Fruit fly (Drosophila melanogaster) whole organism, wandering third instar larva: ENCODE measurements around the gene beat-Ib.

Experiments used
- Abd-B ChIP-seq: fragments of >200 bp; optimal IDR thresholded peaks from 2 replicates; lab custom pipeline; 2017; ENCODE audit warnings: missing biosample characterization, missing genetic modification characterization
- CG9705 ChIP-seq: fragments of 200-800 bp; sonication (Bioruptor generic); optimal IDR thresholded peaks from 2 replicates; lab custom pipeline; 2018; ENCODE audit warnings: missing biosample characterization, mild to moderate bottlenecking, missing genetic modification characterization
- CrebA ChIP-seq: fragments of 200-800 bp; sonication (Bioruptor generic); optimal IDR thresholded peaks from 2 replicates; lab custom pipeline; 2016; ENCODE audit warnings: missing biosample characterization, mild to moderate bottlenecking, missing genetic modification characterization, borderline replicate concordance
- Dfd ChIP-seq: fragments of >200 bp; optimal IDR thresholded peaks from 2 replicates; lab custom pipeline; 2017; ENCODE audit warnings: missing biosample characterization, missing genetic modification characterization
- Dif ChIP-seq: fragments of 200-275, 200-300 bp; sonication (Bioruptor generic); optimal IDR thresholded peaks from 2 replicates; lab custom pipeline; 2018; ENCODE audit warnings: missing biosample characterization, missing genetic modification characterization; ENCODE audit not compliant: partially characterized antibody
- GATAd ChIP-seq: sonication (Bioruptor generic); optimal IDR thresholded peaks from 2 replicates; lab custom pipeline; 2016; ENCODE audit warnings: missing biosample characterization, missing genetic modification characterization
- HLH106 ChIP-seq: fragments of 200-800 bp; optimal IDR thresholded peaks from 3 replicates; lab custom pipeline; 2019; ENCODE audit warnings: missing biosample characterization, mild to moderate bottlenecking, missing genetic modification characterization, moderate library complexity
- Hr78 ChIP-seq: fragments of >200 bp; optimal IDR thresholded peaks from 2 replicates; lab custom pipeline; 2017; ENCODE audit warnings: missing biosample characterization, missing genetic modification characterization
- Hr83 ChIP-seq: fragments of 200-300 bp; sonication (Bioruptor generic); optimal IDR thresholded peaks from 2 replicates; lab custom pipeline; 2016; ENCODE audit warnings: missing biosample characterization, mild to moderate bottlenecking, missing genetic modification characterization, moderate library complexity; ENCODE audit not compliant: poor library complexity, severe bottlenecking
- Jra ChIP-seq: sonication (Bioruptor generic); optimal IDR thresholded peaks from 2 replicates; lab custom pipeline; 2016; ENCODE audit warnings: missing biosample characterization, missing genetic modification characterization
- Mio ChIP-seq: sonication (Bioruptor generic); optimal IDR thresholded peaks from 2 replicates; lab custom pipeline; 2016; ENCODE audit warnings: missing biosample characterization, missing genetic modification characterization
- Myc ChIP-seq: fragments of >200 bp; optimal IDR thresholded peaks from 2 replicates; lab custom pipeline; 2017
- N ChIP-seq: fragments of >200 bp; optimal IDR thresholded peaks from 2 replicates; lab custom pipeline; 2018; ENCODE audit warnings: missing biosample characterization, missing external identifiers, missing genetic modification characterization
- OdsH ChIP-seq: fragments of 200-800 bp; sonication (Bioruptor generic); optimal IDR thresholded peaks from 2 replicates; lab custom pipeline; 2016; ENCODE audit warnings: missing biosample characterization, mild to moderate bottlenecking, missing genetic modification characterization
- Rel ChIP-seq, 2 experiments: fragments of 200-800 bp; sonication (Bioruptor generic) in 1 of 2; optimal IDR thresholded peaks; 2 replicates in 1 of 2; 3 replicates in 1 of 2; lab custom pipeline; 2016 to 2019; ENCODE audit warnings: mild to moderate bottlenecking in 2 of 2, missing biosample characterization in 2 of 2, missing genetic modification characterization in 2 of 2, moderate library complexity in 1 of 2
- Sp1 ChIP-seq: fragments of 200-800 bp; sonication (Bioruptor generic); optimal IDR thresholded peaks from 3 replicates; lab custom pipeline; 2019; ENCODE audit warnings: missing biosample characterization, mild to moderate bottlenecking, missing genetic modification characterization, moderate library complexity
- Vsx2 ChIP-seq: fragments of 200-300, 225-300 bp; sonication (Bioruptor generic); optimal IDR thresholded peaks from 2 replicates; lab custom pipeline; 2018; ENCODE audit warnings: missing biosample characterization, missing genetic modification characterization; ENCODE audit not compliant: partially characterized antibody
- br ChIP-seq: fragments of 200-800 bp; sonication (Bioruptor generic); optimal IDR thresholded peaks from 2 replicates; lab custom pipeline; 2016; ENCODE audit warnings: missing biosample characterization, missing genetic modification characterization
- brk ChIP-seq: fragments of 200-800 bp; sonication (Bioruptor generic); optimal IDR thresholded peaks from 2 replicates; lab custom pipeline; 2016; ENCODE audit warnings: missing biosample characterization, mild to moderate bottlenecking, missing genetic modification characterization
- dl ChIP-seq, 2 experiments: fragments of 175-275, 200-275 bp in 1 of 2; fragments of 200-275 bp in 1 of 2; sonication (Bioruptor generic); optimal IDR thresholded peaks; lab custom pipeline; 2018; ENCODE audit warnings: mild to moderate bottlenecking in 2 of 2, missing biosample characterization in 2 of 2, missing genetic modification characterization in 2 of 2, moderate library complexity in 2 of 2; ENCODE audit not compliant: partially characterized antibody in 2 of 2, insufficient read depth in 1 of 2
- dmrt93B ChIP-seq: fragments of 200-800 bp; sonication (Bioruptor generic); optimal IDR thresholded peaks from 2 replicates; lab custom pipeline; 2018; ENCODE audit warnings: missing biosample characterization, mild to moderate bottlenecking, missing genetic modification characterization
- dsf ChIP-seq: sonication (Bioruptor generic); optimal IDR thresholded peaks from 2 replicates; lab custom pipeline; 2016; ENCODE audit warnings: missing biosample characterization, missing genetic modification characterization, borderline replicate concordance
- ey ChIP-seq: fragments of 200-800 bp; sonication (Bioruptor generic); optimal IDR thresholded peaks from 2 replicates; lab custom pipeline; 2016; ENCODE audit warnings: missing biosample characterization, missing genetic modification characterization
- foxo ChIP-seq, 2 experiments: fragments of 200-800 bp; sonication (Bioruptor generic); optimal IDR thresholded peaks; 2 replicates in 1 of 2; 3 replicates in 1 of 2; lab custom pipeline; 2016 to 2017; ENCODE audit warnings: missing biosample characterization in 2 of 2, missing genetic modification characterization in 2 of 2
- fru ChIP-seq: fragments of 200-800 bp; sonication (Bioruptor generic); optimal IDR thresholded peaks from 3 replicates; lab custom pipeline; 2016; ENCODE audit warnings: missing biosample characterization, mild to moderate bottlenecking, missing genetic modification characterization
- h ChIP-seq: fragments of 200-800 bp; sonication (Bioruptor generic); optimal IDR thresholded peaks from 3 replicates; lab custom pipeline; 2016; ENCODE audit warnings: missing biosample characterization, mild to moderate bottlenecking, missing genetic modification characterization
- jim ChIP-seq: fragments of 175-275, 200-325 bp; sonication (Bioruptor generic); optimal IDR thresholded peaks from 2 replicates; lab custom pipeline; 2016; ENCODE audit warnings: missing biosample characterization, mild to moderate bottlenecking, missing genetic modification characterization
- pan ChIP-seq: fragments of >200 bp; optimal IDR thresholded peaks from 2 replicates; lab custom pipeline; 2017
- psq ChIP-seq: fragments of 200-800 bp; sonication (Bioruptor generic); optimal IDR thresholded peaks from 3 replicates; lab custom pipeline; 2017; ENCODE audit warnings: missing biosample characterization, mild to moderate bottlenecking, missing genetic modification characterization, moderate library complexity
- rgr ChIP-seq: fragments of 200-800 bp; sonication (Bioruptor generic); optimal IDR thresholded peaks from 3 replicates; lab custom pipeline; 2016; ENCODE audit warnings: missing biosample characterization, mild to moderate bottlenecking, missing genetic modification characterization
- sage ChIP-seq: fragments of 200-800 bp; sonication (Bioruptor generic); optimal IDR thresholded peaks from 2 replicates; lab custom pipeline; 2016; ENCODE audit warnings: missing biosample characterization, mild to moderate bottlenecking, missing genetic modification characterization
- sv ChIP-seq: fragments of 200-800 bp; sonication (Bioruptor generic); optimal IDR thresholded peaks from 3 replicates; lab custom pipeline; 2016; ENCODE audit warnings: missing biosample characterization, missing genetic modification characterization
- usp ChIP-seq: fragments of >200 bp; optimal IDR thresholded peaks from 2 replicates; lab custom pipeline; 2017; ENCODE audit warnings: missing biosample characterization, missing genetic modification characterization
- woc ChIP-seq: sonication (Bioruptor generic); optimal IDR thresholded peaks from 2 replicates; lab custom pipeline; 2016; ENCODE audit warnings: missing biosample characterization, mild to moderate bottlenecking, missing genetic modification characterization

Gene beat-Ib

dm6 chr2L:15895154-15895553, 67.1 kb downstream of the beat-Ib start, which contains the start of gene CG31735:
CG31735 (plus strand) TSS chr2L:15895454.
- TF ChIP-seq ey (GFP tag; lab: Kevin White, UChicago): no peak
- TF ChIP-seq OdsH: no peak
- TF ChIP-seq foxo (GFP tag; optimal IDR thresholded peaks at IDR 0.05; lab: Kevin White, UChicago): no peak
- no peak for TF ChIP-seq woc (GFP tag; lab: Kevin White, UChicago)
- TF ChIP-seq dmrt93B (GFP tag; lab: Kevin White, UChicago): no peak

dm6 chr2L:15893711-15894110, 68.5 kb downstream of the beat-Ib start, which contains the start of gene Tep1:
Tep1 (minus strand) TSS chr2L:15893811.
- no peak for TF ChIP-seq rgr (GFP tag; lab: Kevin White, UChicago)
- no peak for TF ChIP-seq ey (GFP tag; lab: Kevin White, UChicago)
- no peak for TF ChIP-seq dsf (GFP tag; lab: Kevin White, UChicago)
- no peak for TF ChIP-seq dmrt93B (GFP tag; lab: Kevin White, UChicago)
- no peak for TF ChIP-seq usp
- TF ChIP-seq sv (GFP tag; lab: Kevin White, UChicago): no peak
- no peak for TF ChIP-seq Dif (GFP tag; lab: Kevin White, UChicago)
- TF ChIP-seq sage: no peak
- no peak for TF ChIP-seq Vsx2 (GFP tag; lab: Kevin White, UChicago)
- no peak for TF ChIP-seq Mio (GFP tag; lab: Kevin White, UChicago)

- no peak for TF ChIP-seq Myc (lab: Kevin White, UChicago)
- no peak for TF ChIP-seq Abd-B (GFP tag; lab: Kevin White, UChicago)
- TF ChIP-seq h: peak; percentile 34
- no peak for TF ChIP-seq brk (GFP tag; lab: Kevin White, UChicago)
- TF ChIP-seq Vsx2 (GFP tag; lab: Kevin White, UChicago): no peak
- TF ChIP-seq br (GFP tag; lab: Kevin White, UChicago): no peak
- peak in 1 of 2 experiments; percentile 12 for TF ChIP-seq foxo (GFP tag; optimal IDR thresholded peaks at IDR 0.05; lab: Kevin White, UChicago)
- no peak for TF ChIP-seq jim (GFP tag; lab: Kevin White, UChicago)
- TF ChIP-seq HLH106 (tag; lab: Kevin White, UChicago): no peak
- TF ChIP-seq Dfd (GFP tag; lab: Kevin White, UChicago): no peak
- no peak for TF ChIP-seq Hr78
- no peak for TF ChIP-seq Dif (GFP tag; lab: Kevin White, UChicago)
- no peak for TF ChIP-seq ey (GFP tag; lab: Kevin White, UChicago)
- TF ChIP-seq Rel (GFP tag; optimal IDR thresholded peaks at IDR 0.05; lab: Kevin White, UChicago): no peak
- TF ChIP-seq Rel (tag; optimal IDR thresholded peaks at IDR 0.05; lab: Kevin White, UChicago): no peak
- TF ChIP-seq dl (GFP tag; optimal IDR thresholded peaks at IDR 0.05; lab: Kevin White, UChicago; ENCODE audit: insufficient read depth in 1 of 2, partially characterized antibody in 2 of 2): no peak
- TF ChIP-seq fru (GFP tag; lab: Kevin White, UChicago): peak; percentile 22
- TF ChIP-seq usp: no peak
- no peak for TF ChIP-seq sv (GFP tag; lab: Kevin White, UChicago)
- TF ChIP-seq sage: no peak
Observed at dm6 chr2L:15886187-15886586, 76.0 kb downstream of the beat-Ib start.

- TF ChIP-seq woc (GFP tag; lab: Kevin White, UChicago) (no peak), Jra (GFP tag; lab: Kevin White, UChicago) (no peak), Sp1 (GFP tag; lab: Kevin White, UChicago) (no peak), h (no peak), Hr83 (no peak), pan (lab: Kevin White, UChicago) (no peak), dsf (GFP tag; lab: Kevin White, UChicago) (no peak), CrebA (no peak), CG9705 (GFP tag; lab: Kevin White, UChicago) (no peak), Dif (GFP tag; lab: Kevin White, UChicago) (no peak), N (GFP tag; lab: Kevin White, UChicago) (no peak), sv (GFP tag; lab: Kevin White, UChicago) (no peak), Hr78 (no peak), GATAd (no peak), Myc (lab: Kevin White, UChicago) (no peak), psq (GFP tag; lab: Kevin White, UChicago) (no peak), fru (GFP tag; lab: Kevin White, UChicago) (no peak)
Observed at dm6 chr2L:15883090-15883489, 79.1 kb downstream of the beat-Ib start, which contains the start of gene CG44475. CG44475 (minus strand) TSS chr2L:15883190.
